Fruit fly (Drosophila melanogaster): ENCODE measurements around the gene CG16953.

CG16953 gene

DNA sequence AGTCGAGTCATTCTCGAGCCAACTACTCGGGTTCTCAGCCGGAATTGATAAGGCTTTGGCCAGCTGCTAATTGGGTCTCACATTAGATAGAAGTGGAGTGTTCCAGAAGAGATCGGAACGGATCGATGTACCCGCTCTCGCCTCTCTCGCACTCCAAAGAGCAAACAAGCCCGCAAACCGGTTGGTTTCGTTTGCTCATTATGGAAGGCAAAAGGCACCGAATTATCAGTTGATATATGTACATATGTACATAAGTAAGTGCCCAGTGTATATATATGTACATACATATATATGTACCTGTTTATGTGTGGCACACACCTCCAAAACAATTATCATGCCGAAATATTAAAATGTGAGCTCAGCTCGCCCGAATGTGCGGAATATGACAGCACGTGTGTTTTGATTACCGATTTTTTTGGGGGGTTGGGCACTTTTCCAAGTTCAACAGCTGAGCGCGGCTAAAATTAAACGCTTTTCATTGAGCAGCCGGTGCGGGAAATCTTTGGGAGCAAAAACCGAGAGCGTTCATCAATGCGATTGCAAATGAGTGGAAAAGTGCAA is 29.8 kb downstream of the CG16953 start:
- no peak for TF ChIP-seq CG8478 (optimal IDR thresholded peaks at IDR 0.05)
- TF ChIP-seq CTCF (optimal IDR thresholded peaks at IDR 0.05), result no peak

DNA sequence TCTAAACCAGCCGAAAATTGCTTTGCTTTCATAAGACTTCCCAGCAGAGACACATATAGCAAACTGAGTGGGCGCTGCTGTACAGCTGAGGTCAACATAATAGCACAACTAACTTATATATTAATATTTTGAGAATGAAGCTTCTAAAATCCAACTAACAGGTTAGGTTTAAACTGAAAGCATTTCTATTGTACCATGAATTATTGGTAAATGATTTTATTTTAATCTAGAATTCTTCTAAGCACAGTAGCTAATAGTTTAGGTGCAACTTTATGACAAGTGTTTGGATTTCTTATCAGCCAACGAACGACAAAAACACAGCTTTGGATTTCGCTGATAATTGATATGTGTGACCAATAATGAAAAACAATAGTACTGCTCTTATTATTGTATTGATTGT is 30.6 kb downstream of the CG16953 start:
- no peak for TF ChIP-seq CG8478 (optimal IDR thresholded peaks at IDR 0.05)
- TF ChIP-seq CTCF (optimal IDR thresholded peaks at IDR 0.05), result no peak

DNA sequence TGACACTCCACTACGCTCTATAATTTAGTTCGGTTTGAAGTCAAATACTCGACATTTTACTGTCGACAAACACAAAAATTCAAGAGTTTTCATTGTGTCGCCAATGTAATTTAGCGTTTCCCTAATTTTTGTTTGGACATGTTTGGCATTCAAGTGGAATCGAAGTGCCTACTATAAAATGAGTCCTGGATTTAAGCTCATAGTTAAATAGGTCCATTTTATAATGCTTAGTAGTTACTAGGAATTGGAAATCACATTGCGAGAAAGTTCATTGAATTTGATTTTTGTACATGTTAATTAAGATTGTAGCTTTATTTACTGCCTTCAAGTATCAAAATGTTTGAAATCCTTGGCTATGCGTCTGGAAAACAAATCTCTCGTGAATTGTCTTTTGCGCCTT is 31.3 kb downstream of the CG16953 start, which contains the start of gene att-ORFB:
Gene att-ORFB (minus strand): TSS at position 101 of the 400 bp plus-strand sequence.
- TF ChIP-seq CTCF (optimal IDR thresholded peaks at IDR 0.05) (no peak), CG8478 (optimal IDR thresholded peaks at IDR 0.05) (no peak)

DNA sequence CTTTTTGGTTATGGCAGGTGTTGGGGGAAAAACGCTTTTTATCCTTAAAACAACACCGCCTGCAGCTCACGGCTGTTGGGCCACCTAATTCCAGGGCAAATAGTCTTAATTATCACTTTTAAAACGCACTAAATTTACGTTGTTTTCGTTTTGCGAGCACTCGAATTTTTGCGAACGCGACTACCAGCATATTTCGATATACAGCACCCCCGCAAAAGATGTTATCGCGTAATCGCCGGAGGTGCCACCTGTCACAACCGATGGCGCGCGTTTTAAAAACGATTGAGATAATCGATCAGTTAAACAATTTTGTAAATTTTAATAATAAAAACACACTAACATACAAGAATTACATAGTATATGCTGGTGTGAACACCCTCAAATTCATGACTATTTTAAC is 33.5 kb downstream of the CG16953 start, which contains the start of gene Stat92E:
Gene Stat92E (minus strand): TSS at position 219 of the 400 bp plus-strand sequence.
- no peak for TF ChIP-seq CTCF (optimal IDR thresholded peaks at IDR 0.05)
- no peak for TF ChIP-seq CG8478 (optimal IDR thresholded peaks at IDR 0.05)

DNA sequence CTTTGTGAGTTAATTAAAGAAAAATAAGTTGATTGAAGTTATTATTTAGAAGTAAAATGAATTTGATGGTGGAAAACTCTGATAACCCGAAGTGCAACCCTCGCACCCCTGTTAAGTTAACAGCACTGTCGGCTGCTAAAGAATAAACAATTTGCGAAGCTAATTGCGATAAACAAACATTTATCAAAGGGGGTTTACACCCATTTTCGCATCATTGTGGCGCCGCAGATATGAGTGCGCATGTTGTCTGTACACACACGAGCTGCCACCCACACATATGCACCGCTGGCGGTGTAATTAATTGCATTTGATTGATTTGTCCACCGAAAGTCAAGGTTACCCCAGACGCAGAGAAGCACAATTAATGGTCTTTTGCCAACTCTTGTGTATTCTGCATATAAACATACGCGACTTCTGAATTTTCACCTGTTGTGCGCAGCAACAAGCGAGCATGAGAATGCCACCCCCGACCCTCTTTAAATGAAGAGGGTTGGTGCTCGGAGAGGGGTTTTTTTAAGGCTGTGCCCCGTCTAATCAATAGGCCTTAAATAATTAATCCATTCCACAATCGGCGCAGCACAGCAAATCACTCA is 34.0 kb downstream of the CG16953 start:
- TF ChIP-seq CG8478 (optimal IDR thresholded peaks at IDR 0.05) (no peak), CTCF (optimal IDR thresholded peaks at IDR 0.05) (no peak)

DNA sequence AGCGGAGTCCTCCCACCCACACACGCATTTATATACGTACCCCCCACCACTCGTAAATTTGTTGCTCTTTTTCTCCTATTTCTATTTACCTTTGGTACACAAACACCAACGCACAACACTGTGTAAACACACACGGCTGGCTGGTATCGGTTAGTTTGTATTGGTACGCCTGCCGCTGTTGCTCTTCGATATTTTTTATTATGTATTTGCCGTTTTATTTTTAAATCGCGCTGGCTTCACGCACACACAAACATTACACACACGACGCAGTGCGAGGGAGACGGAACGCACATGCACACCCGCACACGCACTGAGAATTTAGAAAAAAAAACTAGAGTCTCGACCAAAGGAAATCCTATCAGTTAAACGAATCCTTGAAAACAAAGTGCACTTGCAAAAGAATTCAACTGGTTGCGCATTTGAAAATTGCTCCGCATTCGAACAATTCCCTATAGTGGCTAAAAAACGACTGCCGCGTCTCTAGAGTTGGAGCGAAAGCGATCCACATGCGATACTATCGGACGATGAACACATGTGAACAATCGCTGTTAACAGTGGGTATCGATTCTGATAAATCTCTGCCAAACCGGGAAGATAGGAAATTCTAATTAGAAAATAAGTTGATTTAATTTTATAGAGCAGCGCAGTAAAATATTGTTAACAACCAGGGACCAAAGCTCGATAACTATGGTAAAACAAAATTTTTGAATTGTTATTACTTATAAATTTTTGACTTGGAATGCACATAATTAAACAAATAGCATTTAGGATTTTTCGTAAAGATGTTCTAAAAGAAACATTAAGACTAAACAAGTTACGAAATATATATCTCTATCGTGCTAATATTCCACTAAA is 34.8 kb downstream of the CG16953 start:
- TF ChIP-seq CG8478 (optimal IDR thresholded peaks at IDR 0.05) (no peak), CTCF (optimal IDR thresholded peaks at IDR 0.05) (peak in 1 of 2 experiments; percentile 19)

DNA sequence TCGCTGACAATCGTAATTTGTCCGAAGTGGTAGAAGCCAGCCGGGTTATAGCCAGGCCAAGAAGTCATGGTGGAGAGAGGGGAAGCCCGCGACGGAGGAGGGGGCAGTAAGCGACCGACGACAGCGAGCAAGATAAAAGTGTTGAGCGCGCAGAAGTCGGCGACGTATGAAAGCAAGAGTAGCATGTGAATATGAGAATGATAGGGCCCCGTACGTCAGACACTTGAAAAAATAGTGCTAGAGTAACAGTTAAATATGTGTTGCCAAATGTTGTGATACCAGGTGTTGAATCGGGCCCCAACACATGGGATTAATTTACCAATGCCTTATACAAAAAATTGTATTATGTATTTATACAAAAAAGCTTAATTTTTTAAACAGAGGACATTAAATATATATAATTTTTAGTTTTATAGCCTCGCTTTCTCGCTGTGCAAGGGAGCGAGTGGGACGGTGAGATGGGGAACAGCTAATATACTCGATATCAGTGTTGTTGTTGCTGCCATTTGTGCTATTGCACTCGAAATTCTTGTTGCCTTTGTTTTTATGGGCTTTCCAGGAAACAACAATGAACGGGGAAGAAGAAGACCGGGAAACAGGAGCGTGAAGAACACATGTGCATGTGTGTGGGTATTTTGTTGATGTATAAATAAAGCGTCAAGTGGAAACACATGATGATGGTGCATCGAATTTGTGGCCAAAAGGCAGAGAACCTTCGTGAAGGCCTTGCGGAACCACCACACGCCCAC is 35.6 kb downstream of the CG16953 start:
- TF ChIP-seq CTCF (optimal IDR thresholded peaks at IDR 0.05), result no peak
- TF ChIP-seq CG8478 (optimal IDR thresholded peaks at IDR 0.05), result no peak

DNA sequence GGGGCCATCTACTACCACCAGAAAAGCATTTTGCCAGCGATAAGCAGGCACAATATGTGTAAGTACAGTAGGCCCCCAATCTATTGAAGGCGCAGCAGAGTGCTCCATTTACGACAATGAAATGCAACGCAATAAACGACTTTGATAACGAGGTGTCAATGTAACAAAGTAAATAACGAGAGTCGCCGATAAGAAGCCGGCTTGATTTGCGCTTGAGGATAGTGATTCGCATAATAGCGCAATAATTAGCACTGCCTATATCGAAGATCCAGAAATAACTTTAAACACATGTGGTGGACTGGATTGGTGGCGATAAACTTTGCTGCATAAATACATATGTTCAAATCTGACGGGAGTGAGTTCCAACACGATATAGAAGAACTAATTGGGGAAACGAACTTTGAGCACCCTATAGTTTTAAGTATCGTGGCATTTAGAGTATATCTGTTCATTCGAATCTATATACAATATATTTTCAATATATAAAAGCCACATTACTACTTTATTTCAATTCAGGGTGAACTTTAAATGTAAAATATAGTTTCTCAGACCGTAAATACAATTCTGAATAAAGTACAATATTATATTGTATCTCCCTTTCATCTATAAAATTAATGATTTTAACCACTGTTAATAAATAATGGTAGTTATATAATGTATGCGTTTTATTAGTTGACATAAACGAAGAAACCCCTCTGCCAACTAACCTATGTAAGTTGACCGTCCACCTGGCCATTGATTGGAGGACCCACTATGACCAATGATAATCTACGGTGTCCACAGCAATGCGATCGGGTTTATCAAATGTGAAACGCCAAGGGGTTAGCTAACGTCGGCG is 36.4 kb downstream of the CG16953 start:
- no peak for TF ChIP-seq CTCF (optimal IDR thresholded peaks at IDR 0.05)
- TF ChIP-seq CG8478 (optimal IDR thresholded peaks at IDR 0.05), result no peak

DNA sequence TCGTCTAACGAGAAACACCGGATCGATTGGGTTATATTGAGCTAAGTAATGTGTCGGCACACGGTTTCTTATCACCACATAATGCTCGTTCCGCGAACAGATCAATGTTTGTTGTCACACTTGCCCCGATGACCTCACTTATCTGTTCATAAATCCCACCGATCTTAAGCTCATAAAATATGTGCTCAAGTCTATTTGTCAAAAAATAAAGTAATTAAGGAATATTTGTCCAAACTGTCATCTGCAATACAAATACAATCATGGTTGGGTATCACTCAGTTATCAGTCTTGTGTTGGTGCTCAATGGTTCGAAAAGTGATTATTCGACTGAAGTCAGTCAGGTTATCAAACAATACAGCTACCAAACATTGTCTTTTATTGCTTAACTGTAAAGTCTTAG is 37.4 kb downstream of the CG16953 start:
- TF ChIP-seq CG8478 (optimal IDR thresholded peaks at IDR 0.05) (no peak), CTCF (optimal IDR thresholded peaks at IDR 0.05) (no peak)

DNA sequence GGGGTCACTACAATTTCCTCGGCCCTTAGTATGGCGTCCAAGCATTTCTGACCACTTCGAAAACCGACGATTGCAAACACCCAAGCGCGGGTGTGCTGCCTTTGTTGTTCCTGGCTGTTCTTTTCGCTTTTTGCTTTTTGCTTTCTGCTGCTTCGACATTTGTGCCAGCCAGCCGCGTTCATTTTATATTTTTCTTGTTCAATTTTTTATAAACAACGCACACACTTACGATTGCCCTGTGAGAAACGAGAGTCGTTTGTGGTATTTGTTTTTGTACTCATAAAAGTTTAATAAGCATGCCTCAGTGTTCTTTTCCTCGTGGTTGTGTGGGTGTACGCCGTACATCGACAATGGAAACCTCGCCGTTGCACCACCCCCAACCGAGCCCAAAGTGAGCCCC is 37.9 kb downstream of the CG16953 start:
- TF ChIP-seq CG8478 (optimal IDR thresholded peaks at IDR 0.05) (no peak), CTCF (optimal IDR thresholded peaks at IDR 0.05) (no peak)

DNA sequence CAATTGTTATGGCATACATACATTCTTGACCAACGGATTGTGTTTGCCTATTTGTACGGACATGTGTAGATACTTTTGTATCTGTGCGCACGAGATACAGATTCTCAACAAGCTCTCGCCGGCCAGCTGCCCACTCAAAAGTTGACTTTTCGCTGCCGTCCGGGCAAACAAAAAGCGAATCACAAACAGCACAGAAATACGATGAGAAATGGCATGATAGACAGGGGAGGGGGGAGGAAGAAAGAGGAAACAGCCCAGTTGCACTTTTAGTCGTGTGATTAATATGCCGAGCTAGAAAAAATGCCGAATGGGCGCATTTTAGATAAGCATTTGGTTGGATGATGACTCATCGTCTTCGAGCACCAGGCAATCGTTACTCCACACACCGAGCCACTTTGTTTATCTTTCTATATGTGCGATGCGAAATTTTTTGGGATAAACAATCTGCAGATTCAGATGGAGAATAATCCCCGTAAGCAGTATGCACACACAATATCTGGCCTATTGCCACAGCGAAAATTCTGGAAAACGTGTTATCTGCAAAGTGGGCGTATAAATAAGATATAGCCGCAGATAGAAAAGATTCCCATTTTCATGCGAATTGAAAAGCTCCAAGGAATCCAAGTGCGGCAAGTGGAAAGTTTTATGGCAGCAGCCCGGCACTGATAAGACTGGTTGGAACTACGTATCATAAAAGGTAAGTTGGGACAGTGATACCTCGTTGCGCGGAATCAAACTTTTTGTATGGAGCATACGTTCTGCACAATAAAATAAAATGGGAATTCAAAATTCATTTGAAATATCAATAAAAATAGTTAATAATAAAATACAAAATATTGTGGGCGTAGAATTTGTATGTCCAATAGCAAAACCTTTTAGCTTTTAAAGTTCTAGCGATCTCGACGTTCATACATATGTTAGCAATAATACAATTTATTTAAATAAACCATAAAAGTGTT is 38.7 kb downstream of the CG16953 start:
- TF ChIP-seq CTCF (optimal IDR thresholded peaks at IDR 0.05) (no peak), CG8478 (optimal IDR thresholded peaks at IDR 0.05) (no peak)

DNA sequence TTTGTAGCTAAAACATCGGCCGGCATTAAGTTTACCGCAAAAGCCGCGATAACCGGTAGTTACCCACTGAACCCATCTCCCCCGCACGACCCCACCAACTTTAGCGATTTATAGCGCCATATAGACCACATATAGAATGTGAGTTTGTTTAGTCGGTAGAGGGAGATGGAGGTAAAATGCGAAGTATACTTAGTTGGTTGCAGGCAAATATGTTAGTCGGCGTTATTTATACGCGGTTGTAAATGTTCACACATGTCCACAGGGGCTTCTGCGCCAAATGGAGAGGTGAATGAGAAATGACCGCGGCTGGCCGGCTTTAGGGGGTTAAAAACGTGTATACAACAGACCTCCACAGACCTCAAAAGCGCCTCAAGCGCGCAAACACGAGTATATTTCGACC is 40.0 kb downstream of the CG16953 start:
- TF ChIP-seq CG8478 (optimal IDR thresholded peaks at IDR 0.05), result no peak
- no peak for TF ChIP-seq CTCF (optimal IDR thresholded peaks at IDR 0.05)

DNA sequence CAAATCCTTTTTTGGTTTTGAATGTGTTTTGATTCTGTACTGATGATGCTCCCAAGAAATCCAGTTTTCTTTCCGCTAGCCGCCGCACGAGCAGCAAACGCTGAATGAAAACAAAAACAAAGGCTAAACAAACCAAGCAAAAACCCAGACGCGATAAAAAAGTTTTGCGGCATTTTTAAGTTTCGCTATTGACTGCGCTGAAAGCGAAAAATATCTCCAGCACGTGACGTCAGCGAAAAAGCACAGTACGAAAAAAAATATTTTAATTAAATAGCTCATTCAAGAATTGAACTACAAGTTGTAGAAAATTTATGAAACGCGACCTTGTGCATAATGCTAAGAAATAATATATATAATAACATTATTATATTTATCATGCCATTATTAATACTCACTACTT is 40.7 kb downstream of the CG16953 start:
- TF ChIP-seq CG8478 (optimal IDR thresholded peaks at IDR 0.05) (no peak), CTCF (optimal IDR thresholded peaks at IDR 0.05) (no peak)
